Worm (Caenorhabditis elegans) whole organism, young adult: Measurements from ENCODE around the gene C12D5.3.

Experiments
- B0261.1 ChIP-seq: sonication (generic microtip); optimal IDR thresholded peaks from 2 replicates; lab custom pipeline; 2016; ENCODE audit warnings: mild to moderate bottlenecking, missing genetic modification characterization, moderate library complexity, missing compliant biosample characterization
- C06A6.2 ChIP-seq: fragments of 200-800 bp; sonication (Bioruptor generic); conservative IDR thresholded peaks from 2 replicates; pipeline ENCODE4 v1.3.6; 2022; ENCODE audit warnings: missing genetic modification characterization, missing compliant biosample characterization
- F22D6.2 ChIP-seq: sonication (generic microtip); optimal IDR thresholded peaks from 2 replicates; lab custom pipeline; 2016; ENCODE audit warnings: mild to moderate bottlenecking, missing genetic modification characterization, missing compliant biosample characterization
- aptf-3 ChIP-seq: fragments of 200-800 bp; sonication (Bioruptor generic); IDR thresholded peaks from 2 replicates; pipeline ENCODE4 v1.3.6; 2022; ENCODE audit warnings: missing genetic modification characterization, missing compliant biosample characterization
- cebp-1 ChIP-seq, 2 experiments: fragments of 200-800 bp in 1 of 2; sonication (Bioruptor generic) in 1 of 2; sonication (generic microtip) in 1 of 2; IDR thresholded peaks in 1 of 2; optimal IDR thresholded peaks in 1 of 2; 2 replicates each; pipeline versions ENCODE4 v1.3.6 to Lab custom; 2017 to 2022; ENCODE audit warnings: missing compliant biosample characterization in 2 of 2, missing genetic modification characterization in 2 of 2, mild to moderate bottlenecking in 1 of 2, missing genetic modification reagents in 1 of 2, moderate library complexity in 1 of 2
- gei-17 ChIP-seq: fragments of 200-800 bp; sonication (Bioruptor generic); optimal IDR thresholded peaks from 2 replicates; lab custom pipeline; 2018; ENCODE audit warnings: mild to moderate bottlenecking, missing genetic modification characterization, missing compliant biosample characterization
- hmg-1.2 ChIP-seq: fragments of 200-800 bp; sonication (Bioruptor generic); IDR thresholded peaks from 2 replicates; pipeline ENCODE4 v1.3.6; 2022; ENCODE audit warnings: missing genetic modification reagents, missing genetic modification characterization, missing compliant biosample characterization
- snpc-4 ChIP-seq, 5 experiments: fragments of 150-350 bp in 1 of 5; sonication (generic microtip) in 4 of 5; optimal IDR thresholded peaks; 2 replicates each; lab custom pipeline; 2014 to 2018; ENCODE audit warnings: missing genetic modification characterization in 5 of 5, missing biosample characterization in 3 of 5, antibody characterized with exemption in 2 of 5, mild to moderate bottlenecking in 2 of 5, missing compliant biosample characterization in 2 of 5, missing genotype in 2 of 5, moderate library complexity in 2 of 5, missing genetic modification reagents in 1 of 5
- sptf-2 ChIP-seq: fragments of 200-800 bp; sonication (Bioruptor generic); optimal IDR thresholded peaks from 2 replicates; lab custom pipeline; 2018; ENCODE audit warnings: mild to moderate bottlenecking, missing genetic modification characterization, missing compliant biosample characterization

DNA sequence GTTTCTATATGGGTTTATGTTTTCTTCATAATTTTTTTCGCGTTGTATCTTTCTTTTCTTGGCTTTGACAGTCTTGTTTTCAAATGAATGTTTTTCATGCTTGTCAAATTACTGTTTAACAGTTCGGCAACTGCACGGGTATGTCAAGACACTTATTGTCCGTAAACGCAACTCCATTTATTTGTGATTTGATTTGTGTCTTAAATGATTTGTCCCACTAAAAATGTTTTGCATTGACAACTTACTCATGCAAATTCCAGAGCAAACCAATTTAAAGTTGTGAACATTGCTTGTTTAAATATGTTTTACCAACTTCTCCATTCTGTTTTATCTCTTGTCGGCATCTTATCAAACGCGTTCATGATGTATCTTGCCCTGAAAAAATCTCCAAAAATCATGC, 44.3 kb upstream of the C12D5.3 start, which contains the start of gene srd-25:
- TF ChIP-seq F22D6.2 (tag; lab: Kevin White, UChicago) (no peak), sptf-2 (GFP tag; lab: Kevin White, UChicago) (no peak), aptf-3 (GFP tag; lab: Robert Waterston, UW) (no peak), gei-17 (GFP tag; lab: Kevin White, UChicago) (no peak), hmg-1.2 (GFP tag; lab: Robert Waterston, UW) (no peak), cebp-1 (GFP tag; IDR thresholded peaks at IDR 0.05; lab: Robert Waterston, UW) (no peak), cebp-1 (tag; optimal IDR thresholded peaks at IDR 0.05; lab: Kevin White, UChicago) (no peak), B0261.1 (tag; lab: Kevin White, UChicago) (no peak), C06A6.2 (GFP tag; lab: Robert Waterston, UW) (no peak), snpc-4 (GFP tag; optimal IDR thresholded peaks at IDR 0.05; lab: Kevin White, UChicago) (no peak), snpc-4 (tag; optimal IDR thresholded peaks at IDR 0.05; lab: Kevin White, UChicago) (no peak)
